Worm (Caenorhabditis elegans): Measurements from ENCODE around the gene str-250.

The str-250 gene

DNA sequence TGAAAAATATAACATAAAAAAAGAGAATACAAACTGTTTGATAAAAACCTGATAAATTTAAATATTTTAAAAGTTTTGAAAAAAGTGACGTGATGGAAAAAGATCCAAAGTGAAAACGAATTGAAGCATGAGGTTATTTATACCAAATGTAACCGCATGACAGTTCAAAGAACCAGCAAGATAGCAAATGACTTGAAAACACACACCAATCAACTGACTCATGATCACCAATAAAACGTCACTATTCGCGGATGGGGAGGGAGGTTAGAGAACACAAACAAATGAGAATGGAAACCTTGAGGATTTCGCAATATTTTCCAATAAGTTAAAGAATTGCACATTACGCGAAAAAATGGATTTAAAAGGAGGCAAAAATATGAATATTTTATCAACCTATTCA is 9.0 kb upstream of the str-250 start, which contains the start of gene C06B3.7 (continued):
- peak; percentile 93 for TF ChIP-seq nhr-25 (tag; optimal IDR thresholded peaks at IDR 0.05)
- no peak for TF ChIP-seq lin-39 (tag; optimal IDR thresholded peaks at IDR 0.05)
- no peak for TF ChIP-seq nhr-237 (tag; optimal IDR thresholded peaks at IDR 0.05)
- no peak for TF ChIP-seq nhr-12 (tag; optimal IDR thresholded peaks at IDR 0.05)
- no peak for TF ChIP-seq nhr-6 (tag; optimal IDR thresholded peaks at IDR 0.05)
- TF ChIP-seq ztf-4 (tag; optimal IDR thresholded peaks at IDR 0.05): peak; percentile 75
- no peak for TF ChIP-seq elt-3 (tag; optimal IDR thresholded peaks at IDR 0.05)

- no peak for TF ChIP-seq F13H6.1 (tag; optimal IDR thresholded peaks at IDR 0.05)
- TF ChIP-seq ceh-82 (tag; optimal IDR thresholded peaks at IDR 0.05): no peak
- TF ChIP-seq alr-1 (tag; optimal IDR thresholded peaks at IDR 0.05): no peak
- no peak for TF ChIP-seq nhr-11 (tag; optimal IDR thresholded peaks at IDR 0.05)
- TF ChIP-seq lin-13 (GFP tag; optimal IDR thresholded peaks at IDR 0.05): no peak
- no peak for TF ChIP-seq sma-9 (GFP tag; optimal IDR thresholded peaks at IDR 0.05)
- no peak for TF ChIP-seq sma-9 (tag; optimal IDR thresholded peaks at IDR 0.05)
- TF ChIP-seq elt-3 (tag; optimal IDR thresholded peaks at IDR 0.05): no peak
- no peak for TF ChIP-seq snpc-4 (tag; optimal IDR thresholded peaks at IDR 0.05)
- TF ChIP-seq ztf-1 (GFP tag; conservative IDR thresholded peaks at IDR 0.05): no peak
- TF ChIP-seq crh-2 (tag; optimal IDR thresholded peaks at IDR 0.05): no peak
- TF ChIP-seq sem-4 (tag; optimal IDR thresholded peaks at IDR 0.05): no peak
- no peak for TF ChIP-seq R02D3.7 (tag; optimal IDR thresholded peaks at IDR 0.05)
- no peak for TF ChIP-seq fos-1 (tag; optimal IDR thresholded peaks at IDR 0.05)
Measured at ce11 chrV:13915390-13915789, 3.1 kb upstream of the str-250 start, which contains the start of gene gcy-32. Gene gcy-32 (minus strand): TSS chrV:13915490.

DNA sequence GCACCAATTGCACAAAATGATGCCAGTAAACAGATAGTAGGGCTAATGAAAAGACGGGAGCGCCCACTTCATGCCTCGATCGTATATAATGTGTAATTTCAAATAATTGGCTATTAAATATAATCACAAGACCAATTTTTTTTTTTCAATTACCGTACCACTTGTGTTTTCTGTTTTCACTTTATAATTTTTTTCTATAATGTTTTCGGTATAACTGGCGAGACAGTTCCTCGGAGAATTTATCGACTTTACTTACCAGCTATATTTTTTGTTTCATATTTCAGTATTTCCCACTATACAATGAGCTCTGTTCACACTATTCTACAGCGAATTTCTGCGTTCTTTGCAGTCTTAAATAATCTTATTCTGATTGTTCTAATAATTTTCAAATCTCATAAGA is 2.2 kb upstream of the str-250 start, which contains the start of gene str-252:
Gene str-252 (plus strand): TSS at position 301 of the 400 bp plus-strand sequence.
- TF ChIP-seq R02D3.7 (tag; optimal IDR thresholded peaks at IDR 0.05): no peak
- TF ChIP-seq fos-1 (tag; optimal IDR thresholded peaks at IDR 0.05): no peak
- no peak for TF ChIP-seq nhr-237 (tag; optimal IDR thresholded peaks at IDR 0.05)
- TF ChIP-seq elt-1 (tag; optimal IDR thresholded peaks at IDR 0.05): no peak
- no peak for TF ChIP-seq alr-1 (tag; optimal IDR thresholded peaks at IDR 0.05)
- TF ChIP-seq F13H6.1 (tag; optimal IDR thresholded peaks at IDR 0.05): no peak
- no peak for TF ChIP-seq dmd-4 (tag; optimal IDR thresholded peaks at IDR 0.05)
- no peak for TF ChIP-seq egl-27 (tag; optimal IDR thresholded peaks at IDR 0.05)
- no peak for TF ChIP-seq nhr-6 (tag; optimal IDR thresholded peaks at IDR 0.05)
- no peak for TF ChIP-seq sma-9 (GFP tag; optimal IDR thresholded peaks at IDR 0.05)
- TF ChIP-seq sma-9 (tag; optimal IDR thresholded peaks at IDR 0.05): no peak
- no peak for TF ChIP-seq mdl-1 (tag; optimal IDR thresholded peaks at IDR 0.05)
- TF ChIP-seq aly-2 (tag; optimal IDR thresholded peaks at IDR 0.05): no peak
- no peak for TF ChIP-seq nhr-21 (tag; optimal IDR thresholded peaks at IDR 0.05)
- no peak for TF ChIP-seq nhr-10 (tag; optimal IDR thresholded peaks at IDR 0.05)
- TF ChIP-seq ztf-11 (tag; optimal IDR thresholded peaks at IDR 0.05): no peak
- no peak for TF ChIP-seq lin-13 (GFP tag; optimal IDR thresholded peaks at IDR 0.05)
- no peak for TF ChIP-seq sma-3 (GFP tag; optimal IDR thresholded peaks at IDR 0.05)
- no peak for TF ChIP-seq lin-11 (tag; optimal IDR thresholded peaks at IDR 0.05)

DNA sequence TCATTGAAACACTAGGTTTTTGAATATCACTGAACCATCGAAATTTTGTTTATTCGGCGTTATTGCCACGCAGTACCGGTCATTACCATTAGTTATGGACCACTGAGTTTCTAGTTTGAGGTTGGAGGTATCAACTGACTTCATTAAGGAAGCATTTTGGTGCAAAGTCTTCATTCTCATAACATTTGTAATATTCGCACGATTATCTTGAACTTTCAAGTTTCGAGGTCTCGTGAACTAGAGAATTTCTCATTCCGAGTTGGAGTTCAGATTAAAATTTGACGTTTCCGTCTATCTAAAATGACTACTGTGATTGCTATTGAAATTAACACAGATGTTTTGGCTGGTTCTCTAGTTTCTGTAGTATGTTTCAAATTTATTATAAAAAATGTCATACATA is 2.3 kb downstream of the str-250 start, which contains the start of gene srx-42:
Gene srx-42 (plus strand): TSS at position 301 of the 400 bp plus-strand sequence.
- no peak for TF ChIP-seq ztf-4 (tag; optimal IDR thresholded peaks at IDR 0.05)
- TF ChIP-seq ceh-82 (tag; optimal IDR thresholded peaks at IDR 0.05): no peak
- TF ChIP-seq sma-3 (GFP tag; optimal IDR thresholded peaks at IDR 0.05): no peak
- TF ChIP-seq R02D3.7 (tag; optimal IDR thresholded peaks at IDR 0.05): no peak
- no peak for TF ChIP-seq C34F6.9 (tag; optimal IDR thresholded peaks at IDR 0.05)
- no peak for TF ChIP-seq skn-1 (tag; optimal IDR thresholded peaks at IDR 0.05)
- no peak for TF ChIP-seq ceh-16 (tag; optimal IDR thresholded peaks at IDR 0.05)
- TF ChIP-seq crh-2 (tag; optimal IDR thresholded peaks at IDR 0.05): no peak
- TF ChIP-seq Y55F3AM.14 (GFP tag; optimal IDR thresholded peaks at IDR 0.05): no peak
- TF ChIP-seq lin-13 (GFP tag; optimal IDR thresholded peaks at IDR 0.05): no peak
- TF ChIP-seq lin-39 (tag; optimal IDR thresholded peaks at IDR 0.05): no peak
- no peak for TF ChIP-seq aly-2 (tag; optimal IDR thresholded peaks at IDR 0.05)
- no peak for TF ChIP-seq gmeb-1 (tag; optimal IDR thresholded peaks at IDR 0.05)
- no peak for TF ChIP-seq egl-27 (tag; optimal IDR thresholded peaks at IDR 0.05)

DNA sequence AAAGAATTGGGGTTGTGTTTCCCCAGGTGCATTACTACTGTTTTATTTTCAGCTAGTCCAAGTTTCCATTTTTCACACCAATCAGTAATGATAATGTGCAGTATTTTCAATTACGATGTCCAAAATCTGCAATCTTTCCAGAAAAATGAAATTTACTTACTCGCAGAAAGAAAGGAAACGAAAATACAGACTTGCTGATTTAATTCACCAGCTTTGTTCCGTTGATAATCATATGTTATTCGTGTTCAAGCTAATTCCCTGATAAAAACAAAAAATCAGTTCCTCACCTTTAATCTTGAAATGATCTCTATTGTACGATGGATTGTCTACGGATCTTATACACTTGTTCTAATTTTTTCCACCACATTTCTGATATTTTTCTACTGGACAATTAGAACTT is 5.4 kb downstream of the str-250 start, which contains the start of gene srxa-11:
Gene srxa-11 (plus strand): TSS at position 301 of the 400 bp plus-strand sequence.
- no peak for TF ChIP-seq blmp-1 (tag; optimal IDR thresholded peaks at IDR 0.05; ENCODE audit: insufficient read depth)
- no peak for TF ChIP-seq egl-27 (tag; optimal IDR thresholded peaks at IDR 0.05)
- TF ChIP-seq mdl-1 (tag; optimal IDR thresholded peaks at IDR 0.05): no peak
- TF ChIP-seq ztf-4 (tag; optimal IDR thresholded peaks at IDR 0.05): no peak
- no peak for TF ChIP-seq Y55F3AM.14 (GFP tag; optimal IDR thresholded peaks at IDR 0.05)
- TF ChIP-seq ztf-1 (GFP tag; conservative IDR thresholded peaks at IDR 0.05): no peak
- no peak for TF ChIP-seq lin-39 (tag; optimal IDR thresholded peaks at IDR 0.05)
- TF ChIP-seq nhr-11 (tag; optimal IDR thresholded peaks at IDR 0.05): no peak
- no peak for TF ChIP-seq nhr-25 (tag; optimal IDR thresholded peaks at IDR 0.05)
- no peak for TF ChIP-seq nhr-129 (tag; optimal IDR thresholded peaks at IDR 0.05)
- no peak for TF ChIP-seq dmd-4 (tag; optimal IDR thresholded peaks at IDR 0.05)
- no peak for TF ChIP-seq ceh-82 (tag; optimal IDR thresholded peaks at IDR 0.05)
- no peak for TF ChIP-seq nhr-12 (tag; optimal IDR thresholded peaks at IDR 0.05)

All from whole organism, L2 larva.